Fruit fly (Drosophila melanogaster): ENCODE measurements around the gene Ssdp.

Gene Ssdp

DNA sequence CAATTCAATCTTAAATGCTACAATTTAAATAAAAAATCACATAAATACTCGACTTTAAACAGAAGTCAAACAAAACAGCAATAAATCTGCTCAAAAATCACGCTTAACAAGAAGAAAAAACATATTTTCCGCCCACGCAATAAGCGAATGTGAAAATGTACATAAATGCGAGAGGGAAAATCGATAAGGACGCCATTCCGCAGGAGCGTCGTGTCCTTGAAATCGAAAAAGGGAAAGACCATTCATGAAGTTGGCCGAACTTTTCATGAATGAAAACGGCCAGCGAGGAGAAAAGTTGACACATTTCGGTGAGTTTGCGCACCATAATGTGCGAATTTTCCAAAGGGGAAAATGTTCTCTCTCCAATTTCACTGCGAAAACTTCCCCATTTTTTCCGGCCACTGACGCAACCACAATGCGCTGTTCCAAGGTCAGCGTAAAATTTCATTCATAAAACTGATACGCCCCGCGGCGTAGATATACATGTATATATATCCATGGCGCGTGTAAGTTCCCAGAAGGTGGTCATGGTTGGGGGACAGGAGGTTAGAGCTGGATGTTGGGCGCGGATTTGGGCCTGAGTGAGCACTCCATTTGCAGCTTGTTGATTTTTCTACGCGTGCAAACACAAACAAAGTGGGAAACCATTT lies 39.1 kb downstream of the Ssdp start (continued):
- TF ChIP-seq CG17568 (GFP tag; optimal IDR thresholded peaks at IDR 0.05) (no peak), Xbp1 (GFP tag; optimal IDR thresholded peaks at IDR 0.05) (no peak), onecut (GFP tag; IDR thresholded peaks at IDR 0.05) (peak; percentile 97), toy (GFP tag; IDR thresholded peaks at IDR 0.05) (no peak), dm (GFP tag; optimal IDR thresholded peaks at IDR 0.05) (no peak), CG9215 (GFP tag; IDR thresholded peaks at IDR 0.05) (no peak), CG11695 (GFP tag; IDR thresholded peaks at IDR 0.05) (no peak), caup (GFP tag; optimal IDR thresholded peaks at IDR 0.05; ENCODE audit: severe bottlenecking) (no peak), CG1529 (GFP tag; optimal IDR thresholded peaks at IDR 0.05) (no peak), CG6813 (GFP tag; optimal IDR thresholded peaks at IDR 0.05) (no peak), CHES-1-like (GFP tag; optimal IDR thresholded peaks at IDR 0.05) (no peak), CG1603 (tag; optimal IDR thresholded peaks at IDR 0.05) (no peak), az2 (GFP tag; optimal IDR thresholded peaks at IDR 0.05) (no peak), Dek (tag; optimal IDR thresholded peaks at IDR 0.05) (no peak), CG17385 (GFP tag; optimal IDR thresholded peaks at IDR 0.05) (no peak), Elba2 (GFP tag; optimal IDR thresholded peaks at IDR 0.05) (no peak), CG18262 (tag; optimal IDR thresholded peaks at IDR 0.05) (no peak), ci (GFP tag; IDR thresholded peaks at IDR 0.05) (no peak), trh (GFP tag; optimal IDR thresholded peaks at IDR 0.05) (no peak), D (optimal IDR thresholded peaks at IDR 0.05) (no peak), D (GFP tag; optimal IDR thresholded peaks at IDR 0.05) (no peak), pan (optimal IDR thresholded peaks at IDR 0.05) (no peak), pan (GFP tag; optimal IDR thresholded peaks at IDR 0.05 in 1 of 2, IDR thresholded peaks at IDR 0.05 in 1 of 2) (no peak), CG11085 (GFP tag; IDR thresholded peaks at IDR 0.05) (no peak), CG17912 (GFP tag; optimal IDR thresholded peaks at IDR 0.05) (no peak), jing (GFP tag; optimal IDR thresholded peaks at IDR 0.05) (no peak), Gug (GFP tag; IDR thresholded peaks at IDR 0.05) (no peak), CG1233 (GFP tag; optimal IDR thresholded peaks at IDR 0.05) (no peak), chinmo (GFP tag; IDR thresholded peaks at IDR 0.05; ENCODE audit: partially characterized antibody) (0 out of 4 replicates have a peak, but pooled peaks have one; percentile 16), CG17829 (tag; optimal IDR thresholded peaks at IDR 0.05) (no peak), otp (GFP tag; IDR thresholded peaks at IDR 0.05) (no peak), fd102C (GFP tag; optimal IDR thresholded peaks at IDR 0.05) (no peak), Dref (GFP tag; IDR thresholded peaks at IDR 0.05) (no peak), CG18599 (GFP tag; optimal IDR thresholded peaks at IDR 0.05) (peak; percentile 42), chm (GFP tag; IDR thresholded peaks at IDR 0.05) (no peak), TFAM (GFP tag; optimal IDR thresholded peaks at IDR 0.05) (no peak), Sry-β (GFP tag; optimal IDR thresholded peaks at IDR 0.05) (no peak), sug (tag; optimal IDR thresholded peaks at IDR 0.05) (no peak), CG2129 (GFP tag; IDR thresholded peaks at IDR 0.05; ENCODE audit: partially characterized antibody) (no peak), sens (GFP tag) (no peak), abd-A (tag; optimal IDR thresholded peaks at IDR 0.05) (peak; percentile 15), Atf-2 (GFP tag; optimal IDR thresholded peaks at IDR 0.05) (no peak), Drgx (GFP tag; IDR thresholded peaks at IDR 0.05) (no peak), CG32532 (GFP tag; IDR thresholded peaks at IDR 0.05) (no peak), Nf-YC (tag; optimal IDR thresholded peaks at IDR 0.05) (peak; percentile 8), CG1602 (GFP tag; optimal IDR thresholded peaks at IDR 0.05) (no peak), MTF-1 (GFP tag; optimal IDR thresholded peaks at IDR 0.05; ENCODE audit: borderline replicate concordance) (no peak), crc (GFP tag; optimal IDR thresholded peaks at IDR 0.05) (no peak), CG14667 (GFP tag; IDR thresholded peaks at IDR 0.05) (no peak), CG16813 (GFP tag; IDR thresholded peaks at IDR 0.05; ENCODE audit: partially characterized antibody) (no peak), scrt (GFP tag; optimal IDR thresholded peaks at IDR 0.05) (peak; percentile 83)

All from whole organism, embryonic.